Fruit fly (Drosophila melanogaster) whole organism, embryonic: Measurements from ENCODE around the gene Cdc27.

Experiments
- Antp ChIP-seq: fragments of 200-800 bp; sonication (Bioruptor generic); optimal IDR thresholded peaks from 3 replicates; lab custom pipeline; 2016; ENCODE audit warnings: missing biosample characterization, missing genetic modification characterization
- C15 ChIP-seq: fragments of 200-800 bp; sonication (Bioruptor generic); IDR thresholded peaks from 3 replicates; pipeline ENCODE4 v1.3.6; 2022; ENCODE audit warnings: missing biosample characterization, missing genetic modification characterization
- CG1024 ChIP-seq: fragments of 200-800 bp; sonication (Bioruptor generic); IDR thresholded peaks from 2 replicates; pipeline ENCODE4 v1.3.6; 2022; ENCODE audit warnings: missing biosample characterization, missing genetic modification characterization
- CG10267 ChIP-seq: fragments of 200-800 bp; sonication (Bioruptor generic); optimal IDR thresholded peaks from 2 replicates; lab custom pipeline; 2018; ENCODE audit warnings: missing biosample characterization, mild to moderate bottlenecking, missing genetic modification characterization, moderate library complexity
- CG11085 ChIP-seq: fragments of 200-800 bp; sonication (Bioruptor generic); IDR thresholded peaks from 2 replicates; pipeline ENCODE4 v1.3.6; 2022; ENCODE audit warnings: missing biosample characterization, missing genetic modification characterization
- CG1233 ChIP-seq: fragments of 200-800 bp; sonication (Bioruptor generic); optimal IDR thresholded peaks from 4 replicates; lab custom pipeline; 2018; ENCODE audit warnings: missing biosample characterization, mild to moderate bottlenecking, missing genetic modification characterization
- CG12391 ChIP-seq: fragments of 200-800 bp; sonication (Bioruptor generic); optimal IDR thresholded peaks from 3 replicates; lab custom pipeline; 2018; ENCODE audit warnings: missing biosample characterization, mild to moderate bottlenecking, missing genetic modification characterization, moderate library complexity
- CG12942 ChIP-seq: fragments of 200-800 bp; sonication (Bioruptor generic); optimal IDR thresholded peaks from 3 replicates; lab custom pipeline; 2016; ENCODE audit warnings: missing biosample characterization, missing genetic modification characterization
- CG15269 ChIP-seq: fragments of 200-800 bp; sonication (Bioruptor generic); optimal IDR thresholded peaks from 2 replicates; lab custom pipeline; 2018; ENCODE audit warnings: missing biosample characterization, mild to moderate bottlenecking, missing genetic modification characterization, moderate library complexity
- CG17568 ChIP-seq: fragments of 200-800 bp; sonication (Bioruptor generic); optimal IDR thresholded peaks from 2 replicates; lab custom pipeline; 2018; ENCODE audit warnings: missing biosample characterization, mild to moderate bottlenecking, missing genetic modification characterization, moderate library complexity
- CG1832 ChIP-seq: fragments of 200-800 bp; sonication (Bioruptor generic); optimal IDR thresholded peaks from 2 replicates; lab custom pipeline; 2017; ENCODE audit warnings: missing biosample characterization, mild to moderate bottlenecking, missing genetic modification characterization, inconsistent platforms
- CG31224 ChIP-seq: fragments of 200-800 bp; sonication (Bioruptor generic); IDR thresholded peaks from 2 replicates; pipeline ENCODE4 v1.3.6; 2022; ENCODE audit warnings: missing biosample characterization, missing genetic modification characterization
- CG31365 ChIP-seq: fragments of 200-800 bp; sonication (Bioruptor generic); optimal IDR thresholded peaks from 2 replicates; lab custom pipeline; 2018; ENCODE audit warnings: missing biosample characterization, mild to moderate bottlenecking, missing genetic modification characterization
- CG32532 ChIP-seq: fragments of 200-800 bp; sonication (Bioruptor generic); IDR thresholded peaks from 2 replicates; pipeline ENCODE4 v1.3.6; 2022; ENCODE audit warnings: missing biosample characterization, missing genetic modification characterization
- CG3407 ChIP-seq: fragments of 200-800 bp; sonication (Bioruptor generic); optimal IDR thresholded peaks from 2 replicates; lab custom pipeline; 2018; ENCODE audit warnings: missing biosample characterization, mild to moderate bottlenecking, missing genetic modification characterization
- CG6175 ChIP-seq: fragments of 200-800 bp; sonication (Bioruptor generic); IDR thresholded peaks from 3 replicates; pipeline ENCODE4 v1.3.6; 2022; ENCODE audit warnings: missing biosample characterization, missing genetic modification characterization
- CG6654 ChIP-seq: fragments of 200-800 bp; sonication (Bioruptor generic); optimal IDR thresholded peaks from 2 replicates; lab custom pipeline; 2017; ENCODE audit warnings: missing biosample characterization, mild to moderate bottlenecking, missing genetic modification characterization
- CG7928 ChIP-seq: fragments of 200-800 bp; sonication (Bioruptor generic); optimal IDR thresholded peaks from 2 replicates; lab custom pipeline; 2017; ENCODE audit warnings: missing biosample characterization, mild to moderate bottlenecking, missing genetic modification characterization
- CG8359 ChIP-seq: fragments of 200-800 bp; sonication (Bioruptor generic); optimal IDR thresholded peaks from 2 replicates; lab custom pipeline; 2017; ENCODE audit warnings: missing biosample characterization, mild to moderate bottlenecking, missing genetic modification characterization, borderline replicate concordance
- D19B ChIP-seq: fragments of 200-800 bp; sonication (Bioruptor generic); optimal IDR thresholded peaks from 2 replicates; lab custom pipeline; 2017; ENCODE audit warnings: missing biosample characterization, mild to moderate bottlenecking, missing genetic modification characterization
- Doc3 ChIP-seq: fragments of 200-800 bp; sonication (Bioruptor generic); IDR thresholded peaks from 3 replicates; pipeline ENCODE4 v1.3.6; 2022; ENCODE audit warnings: missing biosample characterization, missing genetic modification characterization; ENCODE audit not compliant: partially characterized antibody
- Mad ChIP-seq: fragments of 200-800 bp; sonication (Bioruptor generic); optimal IDR thresholded peaks from 2 replicates; lab custom pipeline; 2016; ENCODE audit warnings: missing biosample characterization, missing genetic modification characterization
- NFAT ChIP-seq: fragments of 200-800 bp; sonication (Bioruptor generic); IDR thresholded peaks from 2 replicates; pipeline ENCODE4 v1.3.6; 2022; ENCODE audit warnings: missing biosample characterization, missing genetic modification characterization
- NfI ChIP-seq: fragments of 200-800 bp; sonication (Bioruptor generic); optimal IDR thresholded peaks from 3 replicates; lab custom pipeline; 2018; ENCODE audit warnings: missing biosample characterization, mild to moderate bottlenecking, missing genetic modification characterization, moderate library complexity
- Opbp ChIP-seq: fragments of 200-800 bp; sonication (Bioruptor generic); IDR thresholded peaks from 3 replicates; pipeline ENCODE4 v1.3.6; 2022; ENCODE audit warnings: missing biosample characterization, missing genetic modification characterization; ENCODE audit not compliant: partially characterized antibody
- Ravus ChIP-seq: fragments of 200-800 bp; sonication (Bioruptor generic); IDR thresholded peaks from 2 replicates; pipeline ENCODE4 v1.3.6; 2022; ENCODE audit warnings: missing biosample characterization, missing genetic modification characterization
- Rfx ChIP-seq: fragments of 200-800 bp; sonication (Bioruptor generic); IDR thresholded peaks from 2 replicates; pipeline ENCODE4 v1.3.6; 2022; ENCODE audit warnings: missing biosample characterization, missing genetic modification characterization
- Rx ChIP-seq: fragments of 200-800 bp; sonication (Bioruptor generic); IDR thresholded peaks from 2 replicates; pipeline ENCODE4 v1.3.6; 2022; ENCODE audit warnings: missing biosample characterization, missing genetic modification characterization
- Sry-β ChIP-seq: fragments of 200-800 bp; sonication (Bioruptor generic); optimal IDR thresholded peaks from 2 replicates; lab custom pipeline; 2018; ENCODE audit warnings: missing biosample characterization, mild to moderate bottlenecking, missing genetic modification characterization, moderate library complexity
- Stat92E ChIP-seq, 3 experiments: fragments of >200 bp in 2 of 3; fragments of 200-800 bp in 1 of 3; sonication (Bioruptor generic) in 1 of 3; optimal IDR thresholded peaks; 2 replicates each; lab custom pipeline; 2017 to 2019; ENCODE audit warnings: missing biosample characterization in 3 of 3, missing genetic modification characterization in 3 of 3, mild to moderate bottlenecking in 1 of 3, moderate library complexity in 1 of 3
- ato ChIP-seq: fragments of 200-800 bp; sonication (Bioruptor generic); IDR thresholded peaks from 2 replicates; pipeline ENCODE4 v1.3.6; 2022; ENCODE audit warnings: missing biosample characterization, missing genetic modification characterization; ENCODE audit not compliant: partially characterized antibody
- bbx ChIP-seq: fragments of 200-800 bp; sonication (Bioruptor generic); IDR thresholded peaks from 2 replicates; pipeline ENCODE4 v1.3.6; 2022; ENCODE audit warnings: missing biosample characterization, missing genetic modification characterization; ENCODE audit not compliant: partially characterized antibody
- crc ChIP-seq: fragments of 200-800 bp; sonication (Bioruptor generic); optimal IDR thresholded peaks from 2 replicates; lab custom pipeline; 2016; ENCODE audit warnings: missing biosample characterization, missing genetic modification characterization
- dimm ChIP-seq: fragments of 200-800 bp; sonication (Bioruptor generic); IDR thresholded peaks from 2 replicates; pipeline ENCODE4 v1.3.6; 2022; ENCODE audit warnings: missing biosample characterization, missing genetic modification characterization
- gce ChIP-seq: fragments of 200-800 bp; sonication (Bioruptor generic); IDR thresholded peaks from 3 replicates; pipeline ENCODE4 v1.3.6; 2022; ENCODE audit warnings: missing biosample characterization, missing genetic modification characterization
- gcm ChIP-seq: fragments of 200-800 bp; sonication (Bioruptor generic); optimal IDR thresholded peaks from 2 replicates; lab custom pipeline; 2019; ENCODE audit warnings: missing biosample characterization, mild to moderate bottlenecking, missing genetic modification characterization, moderate library complexity
- grau ChIP-seq: fragments of 200-800 bp; optimal IDR thresholded peaks from 3 replicates; lab custom pipeline; 2019; ENCODE audit warnings: missing biosample characterization, mild to moderate bottlenecking, missing genetic modification characterization, moderate library complexity
- her ChIP-seq: fragments of 200-800 bp; sonication (Bioruptor generic); optimal IDR thresholded peaks from 2 replicates; lab custom pipeline; 2016; ENCODE audit warnings: missing biosample characterization, missing genetic modification characterization
- inv ChIP-seq: fragments of 200-800 bp; sonication (Bioruptor generic); IDR thresholded peaks from 2 replicates; pipeline ENCODE4 v1.3.6; 2022; ENCODE audit warnings: missing biosample characterization, missing genetic modification characterization; ENCODE audit not compliant: partially characterized antibody
- jigr1 ChIP-seq: fragments of 200-800 bp; sonication (Bioruptor generic); IDR thresholded peaks from 3 replicates; pipeline ENCODE4 v1.3.6; 2022; ENCODE audit warnings: missing biosample characterization, missing genetic modification characterization
- ken ChIP-seq: fragments of 200-800 bp; sonication (Bioruptor generic); IDR thresholded peaks from 3 replicates; pipeline ENCODE4 v1.3.6; 2022; ENCODE audit warnings: missing biosample characterization, missing genetic modification characterization
- lmd ChIP-seq: fragments of 200-800 bp; sonication (Bioruptor generic); IDR thresholded peaks from 2 replicates; pipeline ENCODE4 v1.3.6; 2022; ENCODE audit warnings: missing biosample characterization, missing genetic modification characterization
- ranshi ChIP-seq: fragments of 200-800 bp; sonication (Bioruptor generic); IDR thresholded peaks from 2 replicates; pipeline ENCODE4 v1.3.6; 2022; ENCODE audit warnings: missing biosample characterization, missing genetic modification characterization
- sd ChIP-seq: fragments of 200-800 bp; sonication (Bioruptor generic); optimal IDR thresholded peaks from 3 replicates; lab custom pipeline; 2018; ENCODE audit warnings: missing biosample characterization, mild to moderate bottlenecking, missing genetic modification characterization, moderate library complexity
- sens ChIP-seq: fragments of 200-800 bp; sonication (Bioruptor generic); peaks from one replicate; lab custom pipeline; 2016; ENCODE audit warnings: missing biosample characterization, missing genetic modification characterization
- sim ChIP-seq: fragments of 200-800 bp; sonication (Bioruptor generic); IDR thresholded peaks from 2 replicates; pipeline ENCODE4 v1.3.6; 2022; ENCODE audit warnings: missing biosample characterization, missing genetic modification characterization
- sna ChIP-seq: fragments of 200-800 bp; sonication (Bioruptor generic); IDR thresholded peaks from 2 replicates; pipeline ENCODE4 v1.3.6; 2022; ENCODE audit warnings: missing biosample characterization, missing genetic modification characterization; ENCODE audit not compliant: partially characterized antibody
- stwl ChIP-seq: fragments of 200-800 bp; sonication (Bioruptor generic); optimal IDR thresholded peaks from 3 replicates; lab custom pipeline; 2018; ENCODE audit warnings: missing biosample characterization, mild to moderate bottlenecking, missing genetic modification characterization, moderate library complexity
- tap ChIP-seq: fragments of 200-800 bp; optimal IDR thresholded peaks from 3 replicates; lab custom pipeline; 2019; ENCODE audit warnings: missing biosample characterization, mild to moderate bottlenecking, missing genetic modification characterization, moderate library complexity
- toy ChIP-seq: fragments of 200-800 bp; sonication (Bioruptor generic); IDR thresholded peaks from 2 replicates; pipeline ENCODE4 v1.3.6; 2022; ENCODE audit warnings: missing biosample characterization, missing genetic modification characterization

Cdc27 gene

DNA sequence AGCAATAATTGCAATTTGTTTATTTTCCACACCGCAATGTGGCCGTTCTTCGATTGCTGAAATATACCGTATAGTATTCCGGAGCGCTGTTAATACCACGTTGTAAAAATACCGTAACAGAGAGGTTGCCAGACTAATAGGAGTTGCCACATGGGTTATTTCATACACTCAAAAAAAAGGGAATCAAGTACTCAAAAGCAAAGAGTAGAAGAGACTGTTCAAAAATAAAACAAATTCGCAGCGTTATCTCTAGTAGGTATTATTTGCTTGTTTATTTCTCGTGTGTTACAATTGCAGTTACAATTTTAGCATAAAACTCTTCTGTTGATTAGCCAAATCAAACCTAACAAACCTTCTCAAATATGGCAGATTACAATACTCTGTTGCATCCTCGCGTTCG, 1.3 kb upstream of the Cdc27 start, which contains the start of gene MED4 (continued):
- TF ChIP-seq CG31365 (tag; lab: Kevin White, UChicago) (no peak), Antp (GFP tag; lab: Kevin White, UChicago) (peak; percentile 91), gce (GFP tag; lab: Robert Waterston, UW) (0 out of 3 replicates have a peak, but pooled peaks have one; percentile 52), toy (no peak), ato (GFP tag; lab: Robert Waterston, UW) (no peak), tap (tag; lab: Kevin White, UChicago) (peak; percentile 52), CG6654 (GFP tag; lab: Kevin White, UChicago) (peak; percentile 21), CG15269 (tag; lab: Kevin White, UChicago) (peak; percentile 74), sna (no peak), CG32532 (GFP tag; lab: Robert Waterston, UW) (peak; percentile 90), ken (peak; percentile 75), C15 (GFP tag; lab: Robert Waterston, UW) (peak; percentile 41; the same call in 1 of the 3 replicates), NFAT (GFP tag; lab: Robert Waterston, UW) (peak; percentile 85), bbx (GFP tag; lab: Robert Waterston, UW) (no peak), inv (GFP tag; lab: Robert Waterston, UW) (no peak), sens (GFP tag; lab: Kevin White, UChicago) (peak; percentile 97), sd (tag; lab: Kevin White, UChicago) (peak; percentile 68), Ravus (no peak), dimm (peak; percentile 54), Doc3 (GFP tag; lab: Robert Waterston, UW) (no peak), CG11085 (GFP tag; lab: Robert Waterston, UW) (peak; percentile 79), Stat92E (GFP tag; optimal IDR thresholded peaks at IDR 0.05; lab: Kevin White, UChicago) (peak in 1 of 3 experiments; percentile 58), CG1832 (GFP tag; lab: Kevin White, UChicago) (no peak), ranshi (GFP tag; lab: Robert Waterston, UW) (peak; percentile 75), crc (peak; percentile 59), Sry-β (GFP tag; lab: Kevin White, UChicago) (peak; percentile 16), jigr1 (no peak), lmd (GFP tag; lab: Robert Waterston, UW) (peak; percentile 83), Rx (GFP tag; lab: Robert Waterston, UW) (peak; percentile 62), CG6175 (peak; percentile 58; the same call in 2 of the 3 replicates), CG17568 (GFP tag; lab: Kevin White, UChicago) (no peak), gcm (peak; percentile 64), stwl (peak; percentile 76), grau (peak; percentile 78), CG31224 (GFP tag; lab: Robert Waterston, UW) (peak; percentile 71), her (GFP tag; lab: Kevin White, UChicago) (peak; percentile 90), sim (GFP tag; lab: Robert Waterston, UW) (peak; percentile 45; the same call in 1 of the 2 replicates), Rfx (GFP tag; lab: Robert Waterston, UW) (peak; percentile 89), NfI (GFP tag; lab: Kevin White, UChicago) (peak; percentile 82), CG1233 (GFP tag; lab: Kevin White, UChicago) (peak; percentile 51), CG1024 (GFP tag; lab: Robert Waterston, UW) (peak; percentile 57; the same call in 1 of the 2 replicates), Opbp (peak; percentile 48; the same call in 1 of the 3 replicates), D19B (peak; percentile 56), CG3407 (GFP tag; lab: Kevin White, UChicago) (peak; percentile 23), Mad (peak; percentile 62), CG12942 (GFP tag; lab: Kevin White, UChicago) (peak; percentile 83), CG8359 (GFP tag; lab: Kevin White, UChicago) (no peak), CG12391 (peak; percentile 82), CG10267 (tag; lab: Kevin White, UChicago) (peak; percentile 66), CG7928 (peak; percentile 37)
